Fruit fly (Drosophila melanogaster): Measurements from ENCODE around the gene CG14417.

- TF ChIP-seq EcR (GFP tag; optimal IDR thresholded peaks at IDR 0.05) (no peak), CG9948 (tag; optimal IDR thresholded peaks at IDR 0.05) (no peak), CG32121 (GFP tag; IDR thresholded peaks at IDR 0.05) (no peak), Pif1A (GFP tag; optimal IDR thresholded peaks at IDR 0.05) (no peak), CG14655 (GFP tag; optimal IDR thresholded peaks at IDR 0.05) (no peak), CG17806 (tag; optimal IDR thresholded peaks at IDR 0.05) (no peak), CG10348 (GFP tag; IDR thresholded peaks at IDR 0.05) (no peak)
These were observed 42.2 kb upstream of the CG14417 start for dm6 chrX:2918551-2918950.

Measured in whole organism, pupa.